Fruit fly (Drosophila melanogaster) whole organism, embryonic: ENCODE results near the gene pps.

Experiments used
- Blimp-1 ChIP-seq: fragments of 200-800 bp; sonication (Bioruptor generic); optimal IDR thresholded peaks from 3 replicates; lab custom pipeline; 2018; ENCODE audit warnings: missing biosample characterization, missing genetic modification characterization, mild to moderate bottlenecking, moderate library complexity, missing genetic modification reagents
- CG11085 ChIP-seq: fragments of 200-800 bp; sonication (Bioruptor generic); IDR thresholded peaks from 2 replicates; pipeline ENCODE4 v1.3.6; 2022; ENCODE audit warnings: missing biosample characterization, missing genetic modification characterization
- CG11560 ChIP-seq: fragments of 200-800 bp; sonication (Bioruptor generic); IDR thresholded peaks from 3 replicates; pipeline ENCODE4 v1.3.6; 2022; ENCODE audit warnings: missing biosample characterization, missing genetic modification characterization
- CG12659 ChIP-seq: fragments of 200-800 bp; sonication (Bioruptor generic); optimal IDR thresholded peaks from 3 replicates; lab custom pipeline; 2017; ENCODE audit warnings: mild to moderate bottlenecking, missing biosample characterization, missing genetic modification reagents, missing genetic modification characterization
- CG15514 ChIP-seq: fragments of 200-800 bp; sonication (Bioruptor generic); optimal IDR thresholded peaks from 3 replicates; lab custom pipeline; 2017; ENCODE audit warnings: missing biosample characterization, missing genetic modification characterization, mild to moderate bottlenecking, moderate library complexity, missing genetic modification reagents
- CG1647 ChIP-seq: fragments of 200-800 bp; sonication (Bioruptor generic); optimal IDR thresholded peaks from 3 replicates; lab custom pipeline; 2016; ENCODE audit warnings: missing biosample characterization, missing genetic modification characterization
- CG17186 ChIP-seq: fragments of 200-800 bp; sonication (Bioruptor generic); optimal IDR thresholded peaks from 3 replicates; lab custom pipeline; 2017; ENCODE audit warnings: missing biosample characterization, missing genetic modification reagents, missing genetic modification characterization
- CG17912 ChIP-seq: fragments of 200-800 bp; sonication (Bioruptor generic); optimal IDR thresholded peaks from 2 replicates; lab custom pipeline; 2018; ENCODE audit warnings: missing biosample characterization, mild to moderate bottlenecking, missing genetic modification characterization
- CG2199 ChIP-seq: fragments of 200-800 bp; sonication (Bioruptor generic); IDR thresholded peaks from 3 replicates; pipeline ENCODE4 v1.3.6; 2022; ENCODE audit warnings: missing biosample characterization, missing genetic modification characterization
- CG30020 ChIP-seq: fragments of 200-800 bp; optimal IDR thresholded peaks from 2 replicates; lab custom pipeline; 2019; ENCODE audit warnings: missing biosample characterization, mild to moderate bottlenecking, missing genetic modification characterization, moderate library complexity
- CG32772 ChIP-seq: fragments of 200-800 bp; sonication (Bioruptor generic); IDR thresholded peaks from 2 replicates; pipeline ENCODE4 v1.3.6; 2022; ENCODE audit warnings: missing biosample characterization, missing genetic modification characterization
- CG33557 ChIP-seq: fragments of 200-800 bp; sonication (Bioruptor generic); optimal IDR thresholded peaks from 2 replicates; lab custom pipeline; 2019; ENCODE audit warnings: missing biosample characterization, mild to moderate bottlenecking, missing genetic modification characterization, moderate library complexity
- CG34376 ChIP-seq: fragments of 200-800 bp; sonication (Bioruptor generic); optimal IDR thresholded peaks from 2 replicates; lab custom pipeline; 2018; ENCODE audit warnings: missing biosample characterization, mild to moderate bottlenecking, missing genetic modification characterization
- CG4617 ChIP-seq: fragments of 200-800 bp; sonication (Bioruptor generic); optimal IDR thresholded peaks from 3 replicates; lab custom pipeline; 2016; ENCODE audit warnings: missing biosample characterization, missing genetic modification characterization, borderline replicate concordance
- CG6683 ChIP-seq: fragments of 200-800 bp; sonication (Bioruptor generic); optimal IDR thresholded peaks from 2 replicates; lab custom pipeline; 2017; ENCODE audit warnings: missing biosample characterization, mild to moderate bottlenecking, missing genetic modification characterization, missing genetic modification reagents
- CG7357 ChIP-seq: fragments of 200-800 bp; sonication (Bioruptor generic); IDR thresholded peaks from 3 replicates; pipeline ENCODE4 v1.3.6; 2022; ENCODE audit warnings: missing biosample characterization, missing genetic modification characterization
- CG9797 ChIP-seq: fragments of 200-800 bp; sonication (Bioruptor generic); optimal IDR thresholded peaks from 3 replicates; lab custom pipeline; 2018; ENCODE audit warnings: missing biosample characterization, mild to moderate bottlenecking, missing genetic modification characterization
- D ChIP-seq, 2 experiments: fragments of 200-800 bp in 1 of 2; fragments of >200 bp in 1 of 2; sonication (Bioruptor generic) in 1 of 2; optimal IDR thresholded peaks; 2 replicates in 1 of 2; 3 replicates in 1 of 2; lab custom pipeline; 2017; ENCODE audit warnings: mild to moderate bottlenecking in 1 of 2, missing biosample characterization in 1 of 2, missing genetic modification characterization in 1 of 2, missing genetic modification reagents in 1 of 2
- E2f1 ChIP-seq: fragments of 200-800 bp; sonication (Bioruptor generic); IDR thresholded peaks from 2 replicates; pipeline ENCODE4 v1.3.6; 2022; ENCODE audit warnings: missing biosample characterization, missing genetic modification characterization
- HmgZ ChIP-seq: fragments of 200-800 bp; sonication (Bioruptor generic); optimal IDR thresholded peaks from 2 replicates; lab custom pipeline; 2018; ENCODE audit warnings: missing biosample characterization, mild to moderate bottlenecking, missing genetic modification characterization
- Hr78 ChIP-seq, 2 experiments: fragments of 200-800 bp in 1 of 2; fragments of >200 bp in 1 of 2; sonication (Bioruptor generic) in 1 of 2; optimal IDR thresholded peaks; 2 replicates each; lab custom pipeline; 2017 to 2019; ENCODE audit warnings: missing biosample characterization in 2 of 2, missing genetic modification characterization in 2 of 2, mild to moderate bottlenecking in 1 of 2, moderate library complexity in 1 of 2
- Lhr ChIP-seq: fragments of 200-800 bp; sonication (Bioruptor generic); optimal IDR thresholded peaks from 3 replicates; lab custom pipeline; 2017; ENCODE audit warnings: mild to moderate bottlenecking, missing biosample characterization, missing genetic modification reagents, missing genetic modification characterization
- MBD-R2 ChIP-seq: fragments of 200-800 bp; sonication (Bioruptor generic); IDR thresholded peaks from 2 replicates; pipeline ENCODE4 v1.3.6; 2022; ENCODE audit warnings: missing biosample characterization, missing genetic modification characterization
- MESR4 ChIP-seq: fragments of 200-800 bp; sonication (Bioruptor generic); optimal IDR thresholded peaks from 2 replicates; lab custom pipeline; 2018; ENCODE audit warnings: missing biosample characterization, mild to moderate bottlenecking, missing genetic modification characterization, moderate library complexity
- Med ChIP-seq: fragments of 200-800 bp; sonication (Bioruptor generic); peaks from one replicate; lab custom pipeline; 2016; ENCODE audit warnings: missing biosample characterization, missing genetic modification characterization, mild to moderate bottlenecking, inconsistent platforms, moderate library complexity
- Sin3A ChIP-seq: fragments of >200 bp; optimal IDR thresholded peaks from 2 replicates; lab custom pipeline; 2018
- Spps ChIP-seq: fragments of 200-800 bp; sonication (Bioruptor generic); optimal IDR thresholded peaks from 2 replicates; lab custom pipeline; 2018; ENCODE audit warnings: missing biosample characterization, mild to moderate bottlenecking, missing genetic modification characterization
- ap ChIP-seq: fragments of 200-800 bp; sonication (Bioruptor generic); IDR thresholded peaks from 2 replicates; pipeline ENCODE4 v1.3.6; 2022; ENCODE audit warnings: missing biosample characterization, missing genetic modification characterization
- bbx ChIP-seq: fragments of 200-800 bp; sonication (Bioruptor generic); IDR thresholded peaks from 2 replicates; pipeline ENCODE4 v1.3.6; 2022; ENCODE audit warnings: missing biosample characterization, missing genetic modification characterization; ENCODE audit not compliant: partially characterized antibody
- cad ChIP-seq: fragments of >200 bp; optimal IDR thresholded peaks from 2 replicates; lab custom pipeline; 2017; ENCODE audit warnings: missing biosample characterization, missing genetic modification characterization
- chm ChIP-seq: fragments of 200-800 bp; sonication (Bioruptor generic); IDR thresholded peaks from 2 replicates; pipeline ENCODE4 v1.3.6; 2022; ENCODE audit warnings: missing biosample characterization, missing genetic modification characterization
- da ChIP-seq: fragments of 200-800 bp; sonication (Bioruptor generic); optimal IDR thresholded peaks from 2 replicates; lab custom pipeline; 2016; ENCODE audit warnings: missing biosample characterization, missing genetic modification characterization
- dpn ChIP-seq, 2 experiments: fragments of 200-800 bp; sonication (Bioruptor generic); optimal IDR thresholded peaks; 3 replicates each; lab custom pipeline; 2016; ENCODE audit warnings: missing biosample characterization in 2 of 2, missing genetic modification characterization in 2 of 2
- h ChIP-seq: fragments of >200 bp; optimal IDR thresholded peaks from 2 replicates; lab custom pipeline; 2017
- hb ChIP-seq: fragments of 200-800 bp; sonication (Bioruptor generic); IDR thresholded peaks from 3 replicates; pipeline ENCODE4 v1.3.6; 2022; ENCODE audit warnings: missing biosample characterization, missing genetic modification characterization; ENCODE audit not compliant: partially characterized antibody
- insv ChIP-seq, 2 experiments: fragments of 200-800 bp; sonication (Bioruptor generic); optimal IDR thresholded peaks; 3 replicates each; lab custom pipeline; 2016 to 2018; ENCODE audit warnings: missing biosample characterization in 2 of 2, missing genetic modification characterization in 2 of 2
- kni ChIP-seq: fragments of 200-800 bp; sonication (Bioruptor generic); optimal IDR thresholded peaks from 3 replicates; lab custom pipeline; 2017; ENCODE audit warnings: mild to moderate bottlenecking, missing biosample characterization, missing genetic modification reagents, missing genetic modification characterization
- lola ChIP-seq, 3 experiments: fragments of >200 bp in 2 of 3; fragments of 200-800 bp in 1 of 3; sonication (Bioruptor generic) in 1 of 3; optimal IDR thresholded peaks; 2 replicates each; lab custom pipeline; 2017 to 2019; ENCODE audit warnings: missing biosample characterization in 3 of 3, missing genetic modification characterization in 3 of 3, mild to moderate bottlenecking in 1 of 3, moderate library complexity in 1 of 3
- nerfin-1 ChIP-seq: fragments of 200-800 bp; sonication (Bioruptor generic); optimal IDR thresholded peaks from 3 replicates; lab custom pipeline; 2019; ENCODE audit warnings: missing biosample characterization, mild to moderate bottlenecking, missing genetic modification characterization, moderate library complexity
- pb ChIP-seq: fragments of 200-800 bp; sonication (Bioruptor generic); optimal IDR thresholded peaks from 3 replicates; lab custom pipeline; 2016; ENCODE audit warnings: missing biosample characterization, missing genetic modification characterization
- phol ChIP-seq: fragments of 200-800 bp; sonication (Bioruptor generic); optimal IDR thresholded peaks from 3 replicates; lab custom pipeline; 2018; ENCODE audit warnings: missing biosample characterization, mild to moderate bottlenecking, missing genetic modification characterization, moderate library complexity
- pita ChIP-seq: fragments of 200-800 bp; sonication (Bioruptor generic); optimal IDR thresholded peaks from 2 replicates; lab custom pipeline; 2017; ENCODE audit warnings: missing biosample characterization, mild to moderate bottlenecking, missing genetic modification characterization
- pzg ChIP-seq: fragments of 200-800 bp; sonication (Bioruptor generic); optimal IDR thresholded peaks from 3 replicates; lab custom pipeline; 2018; ENCODE audit warnings: missing biosample characterization, mild to moderate bottlenecking, missing genetic modification characterization, moderate library complexity
- row ChIP-seq: fragments of 200-800 bp; sonication (Bioruptor generic); IDR thresholded peaks from 3 replicates; pipeline ENCODE4 v1.3.6; 2022; ENCODE audit warnings: missing biosample characterization, missing genetic modification characterization
- schlank ChIP-seq: fragments of 200-800 bp; sonication (Bioruptor generic); optimal IDR thresholded peaks from 2 replicates; lab custom pipeline; 2018; ENCODE audit warnings: missing biosample characterization, mild to moderate bottlenecking, missing genetic modification characterization
- sob ChIP-seq: fragments of 200-800 bp; sonication (Bioruptor generic); IDR thresholded peaks from 2 replicates; pipeline ENCODE4 v1.3.6; 2022; ENCODE audit warnings: missing biosample characterization, missing genetic modification characterization
- tin ChIP-seq: fragments of 200-800 bp; sonication (Bioruptor generic); optimal IDR thresholded peaks from 3 replicates; lab custom pipeline; 2016; ENCODE audit warnings: missing biosample characterization, missing genetic modification characterization
- trem ChIP-seq: fragments of 200-800 bp; optimal IDR thresholded peaks from 3 replicates; lab custom pipeline; 2019; ENCODE audit warnings: missing biosample characterization, mild to moderate bottlenecking, missing genetic modification characterization, moderate library complexity
- usp ChIP-seq: fragments of >200 bp; optimal IDR thresholded peaks from 2 replicates; lab custom pipeline; 2017; ENCODE audit warnings: missing biosample characterization, missing genetic modification characterization
- zfh1 ChIP-seq: fragments of 200-800 bp; sonication (Bioruptor generic); IDR thresholded peaks from 3 replicates; pipeline ENCODE4 v1.3.6; 2022; ENCODE audit warnings: missing biosample characterization, missing genetic modification characterization

The pps gene

dm6 chr3R:12429120-12429610 is 15.5 kb downstream of the pps start, which contains the start of the genes CG5641 and CG5245 (continued):
- TF ChIP-seq pb (GFP tag; lab: Kevin White, UChicago) (no peak), ap (GFP tag; lab: Robert Waterston, UW) (no peak), CG6683 (GFP tag; lab: Kevin White, UChicago) (no peak), CG7357 (GFP tag; lab: Robert Waterston, UW) (no peak), CG4617 (GFP tag; lab: Kevin White, UChicago) (peak; percentile 51), Blimp-1 (no peak), CG2199 (no peak), lola (GFP tag; optimal IDR thresholded peaks at IDR 0.05; lab: Kevin White, UChicago) (no peak), usp (GFP tag; lab: Kevin White, UChicago) (no peak), D (optimal IDR thresholded peaks at IDR 0.05; lab: Kevin White, UChicago) (no peak), D (GFP tag; optimal IDR thresholded peaks at IDR 0.05; lab: Kevin White, UChicago) (no peak), MESR4 (GFP tag; lab: Kevin White, UChicago) (peak; percentile 47), Lhr (GFP tag; lab: Kevin White, UChicago) (peak; percentile 31), nerfin-1 (peak; percentile 58), chm (GFP tag; lab: Robert Waterston, UW) (no peak), CG17186 (no peak), Spps (no peak), Med (GFP tag; lab: Kevin White, UChicago) (no peak), Hr78 (GFP tag; optimal IDR thresholded peaks at IDR 0.05; lab: Kevin White, UChicago) (no peak), HmgZ (no peak), CG1647 (GFP tag; lab: Kevin White, UChicago) (no peak), row (GFP tag; lab: Robert Waterston, UW) (peak; percentile 40; the same call in 2 of the 3 replicates), CG11085 (GFP tag; lab: Robert Waterston, UW) (no peak), E2f1 (no peak), sob (no peak), hb (no peak), bbx (GFP tag; lab: Robert Waterston, UW) (no peak), da (GFP tag; lab: Kevin White, UChicago) (no peak), pita (GFP tag; lab: Kevin White, UChicago) (no peak), CG33557 (GFP tag; lab: Kevin White, UChicago) (no peak), CG11560 (tag; lab: Robert Waterston, UW) (no peak), CG17912 (GFP tag; lab: Kevin White, UChicago) (no peak), CG30020 (tag; lab: Kevin White, UChicago) (peak; percentile 15), h (lab: Kevin White, UChicago) (no peak), CG12659 (GFP tag; lab: Kevin White, UChicago) (peak; percentile 22), CG32772 (no peak), Sin3A (lab: Kevin White, UChicago) (peak; percentile 34), insv (GFP tag; optimal IDR thresholded peaks at IDR 0.05; lab: Kevin White, UChicago) (peak in 1 of 2 experiments; percentile 0), CG15514 (GFP tag; lab: Kevin White, UChicago) (peak; percentile 57), MBD-R2 (peak; percentile 70), schlank (tag; lab: Kevin White, UChicago) (no peak), cad (no peak), CG34376 (no peak), zfh1 (0 out of 3 replicates have a peak, but pooled peaks have one; percentile 10), trem (tag; lab: Kevin White, UChicago) (peak; percentile 51), dpn (GFP tag; optimal IDR thresholded peaks at IDR 0.05; lab: Kevin White, UChicago) (no peak), CG9797 (GFP tag; lab: Kevin White, UChicago) (peak; percentile 69), tin (GFP tag; lab: Kevin White, UChicago) (no peak), pzg (GFP tag; lab: Kevin White, UChicago) (peak; percentile 51), kni (GFP tag; lab: Kevin White, UChicago) (no peak), phol (tag; lab: Kevin White, UChicago) (peak; percentile 29)
